Worm (Caenorhabditis elegans) whole organism, late embryonic: ENCODE data around the gene Y54G9A.7.

Experiments used
- K02D7.2 ChIP-seq: sonication (generic microtip); optimal IDR thresholded peaks from 2 replicates; lab custom pipeline; 2017; ENCODE audit warnings: mild to moderate bottlenecking, missing genetic modification characterization, missing compliant biosample characterization
- Y22D7AL.16 ChIP-seq: sonication (generic microtip); optimal IDR thresholded peaks from 2 replicates; lab custom pipeline; 2016; ENCODE audit warnings: missing genetic modification characterization, missing compliant biosample characterization
- ahr-1 ChIP-seq: sonication (generic microtip); optimal IDR thresholded peaks from 2 replicates; lab custom pipeline; 2016; ENCODE audit warnings: missing genetic modification characterization, missing compliant biosample characterization
- ceh-2 ChIP-seq: sonication (generic microtip); optimal IDR thresholded peaks from 2 replicates; lab custom pipeline; 2016; ENCODE audit warnings: missing genotype, missing genetic modification characterization, missing compliant biosample characterization
- ceh-31 ChIP-seq: sonication (generic microtip); optimal IDR thresholded peaks from 2 replicates; lab custom pipeline; 2016; ENCODE audit warnings: missing genetic modification characterization, missing compliant biosample characterization
- ceh-45 ChIP-seq: fragments of 200-800 bp; sonication (Bioruptor generic); IDR thresholded peaks from 2 replicates; pipeline ENCODE4 v1.3.6; 2022; ENCODE audit warnings: missing genetic modification reagents, missing genetic modification characterization, missing compliant biosample characterization
- ceh-48 ChIP-seq: sonication (generic microtip); optimal IDR thresholded peaks from 2 replicates; lab custom pipeline; 2016; ENCODE audit warnings: missing genetic modification characterization, inconsistent platforms, missing compliant biosample characterization
- ceh-6 ChIP-seq: fragments of 200-800 bp; sonication (Bioruptor generic); optimal IDR thresholded peaks from 2 replicates; lab custom pipeline; 2018; ENCODE audit warnings: mild to moderate bottlenecking, missing genetic modification characterization, missing compliant biosample characterization
- che-1 ChIP-seq: sonication (generic microtip); optimal IDR thresholded peaks from 2 replicates; lab custom pipeline; 2016; ENCODE audit warnings: mild to moderate bottlenecking, missing genetic modification characterization, missing compliant biosample characterization
- dmd-4 ChIP-seq: sonication (generic microtip); optimal IDR thresholded peaks from 2 replicates; lab custom pipeline; 2016; ENCODE audit warnings: borderline replicate concordance, missing genetic modification characterization, missing compliant biosample characterization
- elt-2 ChIP-seq: sonication (generic microtip); optimal IDR thresholded peaks from 2 replicates; lab custom pipeline; 2016; ENCODE audit warnings: missing genetic modification reagents, missing genetic modification characterization, missing compliant biosample characterization
- elt-4 ChIP-seq: sonication (generic microtip); optimal IDR thresholded peaks from 2 replicates; lab custom pipeline; 2016; ENCODE audit warnings: missing genetic modification characterization, missing compliant biosample characterization
- eyg-1 ChIP-seq: sonication (generic microtip); optimal IDR thresholded peaks from 2 replicates; lab custom pipeline; 2016; ENCODE audit warnings: missing genotype, missing genetic modification characterization, missing compliant biosample characterization
- fax-1 ChIP-seq: sonication (generic microtip); optimal IDR thresholded peaks from 2 replicates; lab custom pipeline; 2016; ENCODE audit warnings: missing genotype, missing genetic modification characterization, missing compliant biosample characterization
- hlh-30 ChIP-seq: sonication (generic microtip); optimal IDR thresholded peaks from 2 replicates; lab custom pipeline; 2017; ENCODE audit warnings: antibody characterized with exemption, missing genetic modification characterization, missing compliant biosample characterization; ENCODE audit not compliant: insufficient read depth
- lin-11 ChIP-seq: fragments of 200-800 bp; sonication (Bioruptor generic); optimal IDR thresholded peaks from 2 replicates; lab custom pipeline; 2018; ENCODE audit warnings: mild to moderate bottlenecking, missing genetic modification characterization, missing compliant biosample characterization
- madf-2 ChIP-seq: sonication (generic microtip); optimal IDR thresholded peaks from 2 replicates; lab custom pipeline; 2017; ENCODE audit warnings: missing genetic modification characterization, missing compliant biosample characterization
- nfya-1 ChIP-seq: sonication (generic microtip); optimal IDR thresholded peaks from 2 replicates; lab custom pipeline; 2017; ENCODE audit warnings: missing genetic modification characterization, mild to moderate bottlenecking, missing compliant biosample characterization, antibody characterized with exemption, moderate library complexity
- nhr-11 ChIP-seq: fragments of 150-350 bp; optimal IDR thresholded peaks from 2 replicates; lab custom pipeline; 2014; ENCODE audit warnings: missing biosample characterization, missing genetic modification characterization
- nhr-232 ChIP-seq: sonication (generic microtip); optimal IDR thresholded peaks from 2 replicates; lab custom pipeline; 2016; ENCODE audit warnings: missing genetic modification characterization, missing compliant biosample characterization
- pax-1 ChIP-seq: fragments of 150-350 bp; optimal IDR thresholded peaks from 2 replicates; lab custom pipeline; 2014; ENCODE audit warnings: missing biosample characterization, missing genetic modification characterization
- pha-4 ChIP-seq: fragments of 150-350 bp; optimal IDR thresholded peaks from 2 replicates; lab custom pipeline; 2018; ENCODE audit warnings: missing biosample characterization, missing genetic modification reagents, missing genetic modification characterization
- pros-1 ChIP-seq: fragments of 150-350 bp; optimal IDR thresholded peaks from 2 replicates; lab custom pipeline; 2014; ENCODE audit warnings: missing biosample characterization, missing genetic modification reagents, missing genetic modification characterization
- ref-2 ChIP-seq: sonication (generic microtip); optimal IDR thresholded peaks from 2 replicates; lab custom pipeline; 2016; ENCODE audit warnings: missing genetic modification characterization, missing compliant biosample characterization
- rnt-1 ChIP-seq: sonication (generic microtip); optimal IDR thresholded peaks from 2 replicates; lab custom pipeline; 2016; ENCODE audit warnings: missing genetic modification characterization, missing compliant biosample characterization
- sdc-2 ChIP-seq: sonication (generic microtip); optimal IDR thresholded peaks from 2 replicates; lab custom pipeline; 2016; ENCODE audit warnings: missing genotype, missing genetic modification characterization, missing compliant biosample characterization
- unc-42 ChIP-seq: sonication (generic microtip); optimal IDR thresholded peaks from 2 replicates; lab custom pipeline; 2016; ENCODE audit warnings: missing genotype, missing genetic modification characterization, missing compliant biosample characterization
- unc-55 ChIP-seq: sonication (generic microtip); optimal IDR thresholded peaks from 2 replicates; lab custom pipeline; 2017; ENCODE audit warnings: missing biosample characterization, missing genetic modification reagents, missing genetic modification characterization
- unc-86 ChIP-seq: sonication (generic microtip); optimal IDR thresholded peaks from 2 replicates; lab custom pipeline; 2016; ENCODE audit warnings: missing genetic modification characterization, missing compliant biosample characterization
- zip-5 ChIP-seq: sonication (generic microtip); optimal IDR thresholded peaks from 2 replicates; lab custom pipeline; 2016; ENCODE audit warnings: missing genetic modification characterization, missing compliant biosample characterization
- ztf-16 ChIP-seq: sonication (generic microtip); optimal IDR thresholded peaks from 2 replicates; lab custom pipeline; 2017; ENCODE audit warnings: missing genetic modification characterization, missing compliant biosample characterization

The Y54G9A.7 gene

DNA sequence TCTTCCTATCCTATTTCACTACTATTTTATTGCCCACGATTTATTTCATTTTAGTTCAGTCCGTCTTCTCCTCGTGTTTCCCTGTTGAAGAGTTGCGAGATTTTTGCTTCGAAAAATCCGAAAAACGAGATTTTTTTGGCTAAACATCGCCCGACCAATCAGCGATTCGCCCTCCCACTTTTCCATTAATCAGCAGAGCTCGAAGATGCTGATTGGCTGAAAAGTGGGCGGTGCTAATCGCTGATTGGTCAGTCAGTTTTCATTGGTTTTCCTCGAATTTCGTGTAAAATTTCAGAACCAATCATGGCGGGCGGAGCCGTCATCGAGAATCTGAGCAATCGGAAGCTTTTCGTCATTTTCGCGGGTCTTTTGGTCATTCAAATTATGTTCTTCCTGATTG is 15.8 kb upstream of the Y54G9A.7 start, which contains the start of gene mig-14:
Gene mig-14, plus strand, starts transcription at position 290 of the 400 bp plus-strand sequence.
- peak; percentile 99 for TF ChIP-seq nfya-1 (tag; lab: Kevin White, UChicago)
- no peak for TF ChIP-seq pax-1 (tag; lab: Kevin White, UChicago)

DNA sequence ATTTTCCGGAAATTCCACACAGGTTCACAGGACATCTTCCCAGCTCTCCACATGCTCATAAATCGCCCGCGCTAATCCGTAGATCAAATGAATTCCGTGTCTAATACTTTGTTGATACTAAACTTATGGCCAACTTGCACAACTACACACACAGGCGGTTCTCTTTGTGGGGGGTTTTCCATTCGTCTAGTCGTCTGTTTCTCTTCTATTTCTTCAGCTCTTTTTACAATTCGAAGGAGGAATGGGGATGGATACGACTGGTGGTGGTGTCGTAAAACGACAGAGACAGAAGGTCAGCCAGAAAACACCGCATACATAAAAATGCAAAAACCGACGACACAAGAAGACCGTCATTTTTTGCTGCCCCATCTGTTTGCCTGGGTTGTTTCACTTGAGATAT is 13.8 kb upstream of the Y54G9A.7 start:
- TF ChIP-seq nfya-1 (tag; lab: Kevin White, UChicago) (peak; percentile 29), ahr-1 (no peak), ceh-48 (tag; lab: Kevin White, UChicago) (no peak), pax-1 (tag; lab: Kevin White, UChicago) (peak; percentile 79), pha-4 (tag; lab: Kevin White, UChicago) (no peak)
- TF ChIP-seq, all 69 proteins: peak for 2

- TF ChIP-seq nhr-232 (tag; lab: Kevin White, UChicago) (no peak), zip-5 (no peak), fax-1 (no peak), ceh-45 (GFP tag; lab: Robert Waterston, UW) (no peak), unc-86 (tag; lab: Kevin White, UChicago) (no peak), rnt-1 (tag; lab: Kevin White, UChicago) (peak; percentile 71), sdc-2 (tag; lab: Kevin White, UChicago) (no peak), elt-4 (tag; lab: Kevin White, UChicago) (no peak), hlh-30 (tag; lab: Kevin White, UChicago) (peak; percentile 74), Y22D7AL.16 (tag; lab: Kevin White, UChicago) (no peak), elt-2 (tag; lab: Kevin White, UChicago) (peak; percentile 25), lin-11 (tag; lab: Kevin White, UChicago) (no peak), ceh-31 (tag; lab: Kevin White, UChicago) (peak; percentile 3)
Observed at ce11 chrII:13737751-13738525, 12.3 kb upstream of the Y54G9A.7 start.

DNA sequence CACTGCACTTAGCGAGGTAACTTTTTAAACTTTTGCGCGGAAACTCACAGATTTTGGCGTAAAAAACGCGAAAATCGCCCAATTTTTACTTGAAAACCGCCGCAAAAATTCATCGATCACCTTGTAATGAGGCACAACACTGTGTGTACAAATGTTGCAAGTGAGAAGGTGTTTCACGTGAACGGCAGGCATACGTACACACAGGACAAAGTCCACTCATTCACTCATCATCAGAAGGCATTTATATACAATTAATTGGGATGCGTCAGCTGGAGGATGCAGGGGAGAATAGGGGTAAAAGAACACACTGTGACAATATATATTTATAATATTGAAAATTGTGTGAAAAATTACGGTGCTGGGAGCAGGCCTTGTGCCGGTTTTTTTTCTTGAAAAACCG is 11.3 kb upstream of the Y54G9A.7 start:
- TF ChIP-seq unc-42 (no peak), pros-1 (tag; lab: Kevin White, UChicago) (no peak), ztf-16 (no peak), K02D7.2 (tag; lab: Kevin White, UChicago) (no peak), zip-5 (no peak), ceh-2 (tag; lab: Kevin White, UChicago) (no peak), unc-55 (GFP tag; lab: Kevin White, UChicago) (peak; percentile 25), elt-2 (tag; lab: Kevin White, UChicago) (peak; percentile 2), ref-2 (tag; lab: Kevin White, UChicago) (no peak), che-1 (no peak), ceh-6 (GFP tag; lab: Kevin White, UChicago) (no peak), dmd-4 (no peak), eyg-1 (tag; lab: Kevin White, UChicago) (no peak)

DNA sequence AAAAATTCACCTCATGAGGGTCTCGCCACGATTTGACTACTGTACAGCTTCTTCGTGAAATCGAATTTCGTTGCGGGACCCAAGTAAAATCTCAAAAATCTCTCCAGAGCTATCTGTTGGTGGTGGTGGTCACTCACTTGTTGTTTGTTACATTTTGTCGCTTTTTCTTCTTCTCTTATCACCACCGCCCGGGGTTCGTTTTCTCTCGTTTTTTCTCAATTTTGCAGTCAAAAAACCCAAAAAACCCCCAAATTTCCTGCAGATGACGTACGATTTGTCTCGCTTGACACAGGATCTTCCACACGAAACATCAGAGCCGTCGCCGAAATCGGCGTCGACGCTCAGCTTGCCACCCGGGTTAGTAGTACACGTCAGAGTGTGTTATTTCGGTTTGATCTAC is 10.5 kb upstream of the Y54G9A.7 start, which contains the start of gene R06B9.5:
Gene R06B9.5, plus strand, starts transcription at position 232 of the 400 bp plus-strand sequence.
- TF ChIP-seq nhr-11: no peak
- no peak for TF ChIP-seq sdc-2 (tag; lab: Kevin White, UChicago)
- TF ChIP-seq madf-2 (tag; lab: Kevin White, UChicago): peak; percentile 40

DNA sequence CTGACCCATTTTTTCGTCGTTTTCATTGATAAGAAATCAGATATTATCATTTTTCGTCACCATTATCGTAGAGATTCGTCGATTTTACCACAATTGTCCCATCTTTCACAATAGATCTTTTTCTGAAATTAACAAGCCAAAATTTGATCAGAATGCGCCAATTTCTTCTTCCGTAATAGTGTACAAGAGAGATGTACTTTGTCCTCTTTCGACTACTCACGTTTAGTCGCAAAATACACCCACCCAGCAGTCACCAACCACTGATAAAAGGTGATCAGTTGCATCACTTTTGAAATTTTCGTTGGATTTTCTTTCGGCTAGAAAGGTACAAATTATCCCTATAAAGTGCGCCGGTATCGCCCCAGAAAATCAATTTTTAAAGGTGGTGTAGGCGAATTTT is 7.0 kb upstream of the Y54G9A.7 start:
- TF ChIP-seq pros-1 (tag; lab: Kevin White, UChicago): no peak
- TF ChIP-seq, all 69 proteins: peak for 0
